Worm (Caenorhabditis elegans) whole organism, L1 larva: ENCODE data around the gene W04H10.5.

ENCODE experiments used
- F16B12.6 ChIP-seq: fragments of 150-350 bp; optimal IDR thresholded peaks from 2 replicates; lab custom pipeline; 2014; ENCODE audit warnings: missing biosample characterization, missing genetic modification characterization
- Y116A8C.19 ChIP-seq: sonication (generic microtip); optimal IDR thresholded peaks from 2 replicates; lab custom pipeline; 2016; ENCODE audit warnings: missing compliant biosample characterization, missing genetic modification characterization, borderline replicate concordance
- elt-2 ChIP-seq: sonication (generic microtip); optimal IDR thresholded peaks from 2 replicates; lab custom pipeline; 2016; ENCODE audit warnings: missing genetic modification characterization, mild to moderate bottlenecking, inconsistent platforms, missing compliant biosample characterization, missing genetic modification reagents
- lin-13 ChIP-seq: fragments of 150-350 bp; optimal IDR thresholded peaks from 2 replicates; lab custom pipeline; 2014; ENCODE audit warnings: missing biosample characterization, missing genetic modification reagents, missing genetic modification characterization
- lin-35 ChIP-seq, 2 experiments: fragments of 150-350 bp; optimal IDR thresholded peaks; 2 replicates each; lab custom pipeline; 2014; ENCODE audit warnings: missing biosample characterization in 2 of 2, missing genetic modification characterization in 2 of 2, missing genetic modification reagents in 2 of 2
- lsy-2 ChIP-seq, 2 experiments: fragments of 150-350 bp; optimal IDR thresholded peaks; 2 replicates each; lab custom pipeline; 2014; ENCODE audit warnings: missing biosample characterization in 2 of 2, missing genetic modification characterization in 2 of 2
- unc-62 ChIP-seq: fragments of 150-350 bp; optimal IDR thresholded peaks from 2 replicates; lab custom pipeline; 2014; ENCODE audit warnings: missing biosample characterization, missing genetic modification reagents, missing genetic modification characterization
- unc-86 ChIP-seq: sonication (generic microtip); optimal IDR thresholded peaks from 2 replicates; lab custom pipeline; 2016; ENCODE audit warnings: missing genetic modification characterization, missing compliant biosample characterization
- zag-1 ChIP-seq: fragments of 150-350 bp; optimal IDR thresholded peaks from 2 replicates; lab custom pipeline; 2014; ENCODE audit warnings: missing biosample characterization, missing genetic modification characterization
- ztf-4 ChIP-seq: fragments of 150-350 bp; optimal IDR thresholded peaks from 2 replicates; lab custom pipeline; 2014; ENCODE audit warnings: missing biosample characterization, missing genetic modification characterization

ce11 chrII:602969-603368 lies 3.2 kb upstream of the W04H10.5 start:
- TF ChIP-seq unc-62 (GFP tag; lab: Kevin White, UChicago), result no peak
- peak; percentile 33 for TF ChIP-seq unc-86 (tag; lab: Kevin White, UChicago)
- TF ChIP-seq lin-13, result peak; percentile 73
- no peak for TF ChIP-seq F16B12.6
- peak; percentile 66 to 74 for TF ChIP-seq lsy-2 (tag; optimal IDR thresholded peaks at IDR 0.05; lab: Kevin White, UChicago)
- TF ChIP-seq elt-2 (tag; lab: Kevin White, UChicago), result no peak
- TF ChIP-seq lin-35 (GFP tag; optimal IDR thresholded peaks at IDR 0.05; lab: Kevin White, UChicago), result peak; percentile 48 to 63
- no peak for TF ChIP-seq Y116A8C.19
- no peak for TF ChIP-seq zag-1 (tag; lab: Kevin White, UChicago)
- peak; percentile 40 for TF ChIP-seq ztf-4
